Fruit fly (Drosophila melanogaster) whole organism: Measurements from ENCODE around the gene Myt1.

Source experiments
- CG8478 ChIP-seq: fragments of >200 bp; optimal IDR thresholded peaks from 2 replicates; lab custom pipeline; 2018; ENCODE audit warnings: inconsistent platforms
- Dll ChIP-seq: fragments of >200 bp; optimal IDR thresholded peaks from 2 replicates; lab custom pipeline; 2017
- pan ChIP-seq: fragments of >200 bp; optimal IDR thresholded peaks from 2 replicates; lab custom pipeline; 2017
- psq ChIP-seq: fragments of >200 bp; optimal IDR thresholded peaks from 2 replicates; lab custom pipeline; 2017

- TF ChIP-seq Dll (no peak), CG8478 (lab: Kevin White, UChicago) (no peak), pan (no peak), psq (lab: Kevin White, UChicago) (no peak)
Observed at dm6 chr3L:5749616-5750336, 29.6 kb downstream of the Myt1 start.
